Worm (Caenorhabditis elegans) whole organism, L2 larva: Measurements from ENCODE around the gene ZK1098.9.

ENCODE experiments used
- F13H6.1 ChIP-seq: sonication (generic microtip); optimal IDR thresholded peaks from 2 replicates; lab custom pipeline; 2016; ENCODE audit warnings: missing genetic modification characterization, missing compliant biosample characterization
- aly-2 ChIP-seq: fragments of 150-350 bp; optimal IDR thresholded peaks from 2 replicates; lab custom pipeline; 2014; ENCODE audit warnings: missing biosample characterization, missing genetic modification characterization
- ama-1 ChIP-seq: fragments of 150-350 bp; optimal IDR thresholded peaks from 2 replicates; lab custom pipeline; 2018; ENCODE audit warnings: inconsistent platforms
- ceh-82 ChIP-seq: fragments of 150-350 bp; optimal IDR thresholded peaks from 2 replicates; lab custom pipeline; 2014; ENCODE audit warnings: missing biosample characterization, missing genetic modification characterization
- dmd-4 ChIP-seq: sonication (generic microtip); optimal IDR thresholded peaks from 2 replicates; lab custom pipeline; 2017; ENCODE audit warnings: missing biosample characterization, missing genetic modification characterization
- egl-27 ChIP-seq: sonication (generic microtip); optimal IDR thresholded peaks from 3 replicates; lab custom pipeline; 2017; ENCODE audit warnings: missing biosample characterization, missing genetic modification reagents, missing genetic modification characterization
- elt-1 ChIP-seq: fragments of 150-350 bp; optimal IDR thresholded peaks from 2 replicates; lab custom pipeline; 2014; ENCODE audit warnings: missing biosample characterization, missing genetic modification characterization
- elt-3 ChIP-seq: sonication (generic microtip); optimal IDR thresholded peaks from 2 replicates; lab custom pipeline; 2017; ENCODE audit warnings: missing biosample characterization, missing genetic modification characterization
- fos-1 ChIP-seq: fragments of 150-350 bp; optimal IDR thresholded peaks from 2 replicates; lab custom pipeline; 2014; ENCODE audit warnings: missing biosample characterization, missing genetic modification characterization
- lin-39 ChIP-seq: fragments of 150-350 bp; optimal IDR thresholded peaks from 2 replicates; lab custom pipeline; 2014; ENCODE audit warnings: missing biosample characterization, missing genetic modification reagents, missing genetic modification characterization
- nhr-12 ChIP-seq: fragments of 150-350 bp; optimal IDR thresholded peaks from 2 replicates; lab custom pipeline; 2014; ENCODE audit warnings: missing biosample characterization, missing genetic modification characterization
- nhr-23 ChIP-seq: fragments of 150-350 bp; optimal IDR thresholded peaks from 2 replicates; lab custom pipeline; 2014; ENCODE audit warnings: missing biosample characterization, missing genetic modification reagents, missing genetic modification characterization
- snpc-4 ChIP-seq: fragments of 150-350 bp; optimal IDR thresholded peaks from 2 replicates; lab custom pipeline; 2014; ENCODE audit warnings: missing biosample characterization, missing genetic modification characterization
- unc-62 ChIP-seq: fragments of 150-350 bp; optimal IDR thresholded peaks from 2 replicates; lab custom pipeline; 2014; ENCODE audit warnings: missing biosample characterization, missing genetic modification reagents, missing genetic modification characterization

DNA sequence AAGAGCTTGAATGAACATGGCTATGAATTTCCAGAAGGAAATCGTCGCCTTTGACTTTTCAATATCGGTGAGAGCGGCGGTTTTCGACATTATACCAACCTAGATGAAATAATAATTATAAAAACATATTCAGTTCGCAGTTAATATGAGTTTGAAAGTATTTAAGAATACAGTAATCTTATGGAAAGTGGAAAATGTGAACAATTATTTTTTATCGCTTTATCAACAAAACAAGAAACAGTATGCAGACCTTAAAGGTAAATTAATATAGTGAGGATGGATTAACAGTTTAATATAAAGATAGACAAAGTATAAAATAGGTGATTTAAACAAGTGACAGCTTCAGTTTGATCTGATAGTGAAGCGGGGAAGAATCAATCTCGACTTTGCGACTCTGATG is 14.2 kb downstream of the ZK1098.9 start, which contains the start of gene C48B4.6:
- no peak for TF ChIP-seq elt-3 (tag; lab: Kevin White, UChicago)
- no peak for TF ChIP-seq F13H6.1
- no peak for TF ChIP-seq nhr-23 (tag; lab: Kevin White, UChicago)
- no peak for TF ChIP-seq aly-2 (tag; lab: Kevin White, UChicago)
- no peak for TF ChIP-seq egl-27
- no peak for TF ChIP-seq lin-39 (tag; lab: Kevin White, UChicago)
- no peak for TF ChIP-seq ceh-82 (tag; lab: Kevin White, UChicago)
- TF ChIP-seq snpc-4 (tag; lab: Kevin White, UChicago), result no peak
- no peak for TF ChIP-seq elt-1 (tag; lab: Kevin White, UChicago)
- TF ChIP-seq fos-1 (tag; lab: Kevin White, UChicago), result no peak
- no peak for TF ChIP-seq nhr-12 (tag; lab: Kevin White, UChicago)
- TF ChIP-seq ama-1 (lab: Kevin White, UChicago), result no peak
- no peak for TF ChIP-seq unc-62 (GFP tag; lab: Kevin White, UChicago)
- TF ChIP-seq dmd-4 (tag; lab: Kevin White, UChicago), result no peak
